Worm (Caenorhabditis elegans) whole organism, L4 larva: Measurements from ENCODE around the gene ceh-27.

Source experiments
- F49E8.2 ChIP-seq: sonication (generic microtip); optimal IDR thresholded peaks from 2 replicates; lab custom pipeline; 2016; ENCODE audit warnings: missing compliant biosample characterization, mild to moderate bottlenecking, missing genetic modification characterization, borderline replicate concordance
- daf-12 ChIP-seq: fragments of 150-350 bp; optimal IDR thresholded peaks from 2 replicates; lab custom pipeline; 2014; ENCODE audit warnings: missing biosample characterization, missing genetic modification reagents, missing genetic modification characterization
- lin-39 ChIP-seq: fragments of 150-350 bp; optimal IDR thresholded peaks from 2 replicates; lab custom pipeline; 2014; ENCODE audit warnings: missing biosample characterization, missing genetic modification reagents, missing genetic modification characterization

ce11 chrV:11704658-11705057 lies 39.8 kb upstream of the ceh-27 start:
- no peak for TF ChIP-seq F49E8.2 (tag; lab: Kevin White, UChicago)
- TF ChIP-seq daf-12 (tag; lab: Kevin White, UChicago) = no peak
- no peak for TF ChIP-seq lin-39 (tag; lab: Kevin White, UChicago)
